Worm (Caenorhabditis elegans): ENCODE measurements around the gene sftd-3.
A peak's percentile ranks its signal among the peaks of the same experiment; 100 is the strongest.

The sftd-3 gene

DNA sequence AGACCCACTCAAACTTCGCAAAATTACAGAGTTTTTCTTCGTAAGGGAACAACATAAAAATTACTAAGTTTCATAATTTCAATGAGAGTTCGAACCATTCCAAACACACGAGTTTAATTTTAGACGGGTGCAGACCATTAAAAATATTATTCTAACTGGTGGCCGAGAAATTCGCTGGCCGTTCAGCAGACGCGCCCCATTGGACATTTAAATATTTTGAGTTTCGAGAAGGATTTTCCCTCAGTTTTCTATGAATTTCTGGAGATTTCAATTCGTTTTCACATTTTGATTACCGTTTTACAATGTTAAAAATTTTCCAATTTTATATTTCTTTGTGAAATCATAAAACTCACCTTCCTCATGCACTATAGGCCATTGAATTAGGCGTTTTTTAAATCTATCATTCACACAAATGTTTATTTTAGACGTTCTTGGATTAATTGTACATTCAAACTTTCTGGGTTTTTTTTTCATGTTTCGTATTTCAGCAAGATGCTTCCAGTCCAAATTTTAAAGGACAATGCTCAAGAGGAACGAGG is 36.6 kb downstream of the sftd-3 start, which contains the start of gene cct-2 (continued):
- 0 out of 2 replicates have a peak, but pooled peaks have one; percentile 17 for TF ChIP-seq madf-8 (GFP tag; conservative IDR thresholded peaks at IDR 0.05)

DNA sequence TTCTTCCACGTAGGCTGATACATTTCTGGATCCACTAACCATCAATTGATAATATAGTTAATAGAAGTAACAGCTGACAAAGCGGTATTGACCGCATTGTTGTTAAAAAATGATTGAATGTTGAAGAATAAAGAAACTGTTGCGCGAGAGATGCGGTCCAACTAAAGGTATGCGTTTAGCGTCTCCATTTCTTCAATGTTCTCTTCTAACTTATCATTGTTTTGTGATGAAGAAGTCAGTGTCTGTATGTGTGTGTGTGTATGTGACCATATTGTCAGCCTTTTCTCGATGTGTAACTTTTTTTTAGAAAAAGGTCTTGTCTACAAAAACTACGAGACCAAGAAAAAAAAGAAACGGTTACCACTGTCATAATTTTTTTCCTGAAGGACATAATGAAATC is 37.5 kb downstream of the sftd-3 start, which contains the start of gene B0457.2:
Gene B0457.2, minus strand, starts transcription at position 101 of the 400 bp plus-strand sequence.
- TF ChIP-seq madf-8 (GFP tag; conservative IDR thresholded peaks at IDR 0.05) (no peak), dox-1 (GFP tag; IDR thresholded peaks at IDR 0.05) (no peak), sea-2 (GFP tag; IDR thresholded peaks at IDR 0.05) (no peak), hrde-1 (tag; optimal IDR thresholded peaks at IDR 0.05; ENCODE audit: borderline replicate concordance) (no peak), let-607 (tag; optimal IDR thresholded peaks at IDR 0.05) (no peak), ceh-40 (GFP tag; IDR thresholded peaks at IDR 0.05) (no peak), madf-3 (GFP tag; IDR thresholded peaks at IDR 0.05) (no peak), ztf-28 (GFP tag; IDR thresholded peaks at IDR 0.05) (no peak), C06A6.2 (GFP tag; conservative IDR thresholded peaks at IDR 0.05) (no peak), cebp-1 (GFP tag; IDR thresholded peaks at IDR 0.05) (no peak), cebp-1 (tag; optimal IDR thresholded peaks at IDR 0.05) (no peak), efl-1 (GFP tag; optimal IDR thresholded peaks at IDR 0.05) (no peak), mel-28 (tag; optimal IDR thresholded peaks at IDR 0.05; ENCODE audit: borderline replicate concordance) (no peak), mes-4 (tag; optimal IDR thresholded peaks at IDR 0.05) (no peak), madf-6 (GFP tag; IDR thresholded peaks at IDR 0.05) (no peak), ceh-58 (GFP tag; IDR thresholded peaks at IDR 0.05) (no peak), snpc-1.3 (tag; optimal IDR thresholded peaks at IDR 0.05; ENCODE audit: insufficient read depth) (no peak)

DNA sequence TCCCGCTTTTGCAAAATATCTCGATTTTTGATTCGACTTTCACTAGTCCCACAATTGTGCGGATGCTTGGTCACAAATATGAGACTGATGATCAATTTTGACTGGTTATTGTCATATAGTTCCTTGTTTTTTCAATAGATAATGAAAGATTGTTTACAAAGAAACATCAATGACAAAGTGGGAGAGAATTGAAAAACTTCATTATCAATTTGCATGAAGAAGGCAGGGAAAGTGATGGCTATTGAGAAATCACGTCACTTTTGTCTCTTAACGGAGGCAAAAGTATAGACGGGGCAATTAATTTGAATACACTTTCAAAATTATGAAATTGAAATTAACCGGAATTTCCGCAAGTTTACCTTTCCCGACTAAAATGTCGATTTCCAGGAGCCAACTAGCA is 40.8 kb downstream of the sftd-3 start:
- no peak for TF ChIP-seq lsl-1 (GFP tag; optimal IDR thresholded peaks at IDR 0.05)
- no peak for TF ChIP-seq Y79H2A.3 (GFP tag; conservative IDR thresholded peaks at IDR 0.05)
- TF ChIP-seq lin-26 (GFP tag; IDR thresholded peaks at IDR 0.05), result no peak
- no peak for TF ChIP-seq B0261.1 (tag; optimal IDR thresholded peaks at IDR 0.05)
- no peak for TF ChIP-seq C06A6.2 (GFP tag; conservative IDR thresholded peaks at IDR 0.05)
- TF ChIP-seq rpc-1 (optimal IDR thresholded peaks at IDR 0.05), result no peak
- no peak for TF ChIP-seq rpc-1 (tag; optimal IDR thresholded peaks at IDR 0.05)
- TF ChIP-seq nhr-80 (tag; optimal IDR thresholded peaks at IDR 0.05), result peak; percentile 47
- TF ChIP-seq hlh-12 (tag; optimal IDR thresholded peaks at IDR 0.05), result no peak
- no peak for TF ChIP-seq snpc-1.1 (tag; optimal IDR thresholded peaks at IDR 0.05; ENCODE audit: insufficient read depth)

DNA sequence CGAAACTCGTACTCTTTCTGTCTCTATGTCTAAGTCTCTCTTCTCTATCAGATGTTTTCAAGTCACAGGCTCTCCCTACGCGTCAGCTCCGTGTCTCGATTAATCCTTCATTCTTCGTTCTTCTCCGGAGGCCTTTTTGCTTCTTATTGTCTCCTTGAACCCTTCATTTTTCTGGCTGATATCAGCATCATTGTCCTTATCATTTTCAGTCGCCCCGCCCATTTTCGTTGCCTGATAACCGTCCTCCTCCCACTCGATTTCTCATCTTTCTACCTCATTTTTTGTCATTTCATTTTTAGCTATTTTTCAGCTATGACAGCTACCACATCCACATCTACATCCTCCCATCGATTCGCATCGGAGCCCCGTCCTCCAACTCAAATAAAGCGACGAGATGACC is 41.8 kb downstream of the sftd-3 start, which contains the start of gene B0457.6:
Gene B0457.6, plus strand, starts transcription at position 284 of the 400 bp plus-strand sequence.
- TF ChIP-seq nhr-80 (tag; optimal IDR thresholded peaks at IDR 0.05) (peak; percentile 67), snpc-1.3 (tag; optimal IDR thresholded peaks at IDR 0.05; ENCODE audit: insufficient read depth) (no peak)

DNA sequence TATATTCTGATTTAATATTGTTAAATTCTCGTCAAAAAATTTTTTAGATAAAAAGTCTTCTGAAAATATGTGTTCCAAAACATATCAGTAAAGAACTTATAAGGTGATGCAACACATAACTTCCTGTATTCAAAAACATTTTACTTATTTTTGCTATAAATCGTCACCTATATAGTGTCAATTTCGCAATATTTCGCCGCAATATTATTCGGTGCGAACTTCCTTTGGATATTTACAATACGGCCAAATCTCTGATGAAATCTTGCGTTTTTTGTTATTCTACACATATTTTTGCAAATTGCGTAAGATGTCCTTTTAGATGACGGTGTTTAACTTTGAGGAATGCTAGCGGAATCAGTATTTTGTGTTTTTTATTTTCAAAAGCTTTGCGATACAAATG is 42.5 kb downstream of the sftd-3 start:
- no peak for TF ChIP-seq cebp-1 (GFP tag; IDR thresholded peaks at IDR 0.05)
- peak; percentile 80 for TF ChIP-seq cebp-1 (tag; optimal IDR thresholded peaks at IDR 0.05)
- no peak for TF ChIP-seq lin-26 (GFP tag; IDR thresholded peaks at IDR 0.05)

DNA sequence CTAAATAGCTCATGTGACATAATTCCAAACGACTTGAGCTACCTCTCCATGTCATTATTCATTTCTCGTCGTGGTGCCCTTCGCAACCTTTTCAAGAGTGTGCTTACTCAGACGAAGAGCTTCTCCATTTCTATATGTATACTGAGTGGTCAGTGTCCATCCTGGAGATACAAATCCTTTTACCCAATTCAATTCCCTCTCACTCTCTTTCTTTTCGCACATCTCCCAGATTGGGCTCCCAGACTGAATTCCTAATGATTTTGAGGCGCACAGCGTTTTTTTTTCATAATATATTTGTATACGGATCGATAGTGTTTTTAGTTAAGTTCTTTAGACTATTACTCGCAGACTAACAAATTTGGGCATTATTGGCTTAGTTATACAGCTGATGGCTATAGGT is 43.0 kb downstream of the sftd-3 start:
- TF ChIP-seq ztf-3 (GFP tag; optimal IDR thresholded peaks at IDR 0.05) (no peak), Y95B8A.8 (GFP tag; IDR thresholded peaks at IDR 0.05) (no peak), akir-1 (GFP tag; optimal IDR thresholded peaks at IDR 0.05) (no peak), lin-26 (GFP tag; IDR thresholded peaks at IDR 0.05) (no peak), pbrm-1 (GFP tag; IDR thresholded peaks at IDR 0.05) (no peak), T26A5.8 (tag; optimal IDR thresholded peaks at IDR 0.05) (no peak), nhr-27 (tag; optimal IDR thresholded peaks at IDR 0.05) (no peak), ztf-6 (GFP tag; IDR thresholded peaks at IDR 0.05) (no peak), nfya-1 (tag; optimal IDR thresholded peaks at IDR 0.05; ENCODE audit: borderline replicate concordance, insufficient read depth) (no peak), nhr-120 (GFP tag; IDR thresholded peaks at IDR 0.05) (no peak), F10E7.11 (tag; optimal IDR thresholded peaks at IDR 0.05) (no peak), F49E8.2 (tag; optimal IDR thresholded peaks at IDR 0.05; ENCODE audit: insufficient read depth) (no peak), nfya-2 (GFP tag; IDR thresholded peaks at IDR 0.05) (no peak), nhr-90 (tag; optimal IDR thresholded peaks at IDR 0.05) (no peak), ekl-4 (GFP tag; IDR thresholded peaks at IDR 0.05) (no peak)
